Fruit fly (Drosophila melanogaster) whole organism, embryonic: ENCODE data around the gene CG6295.

ENCODE experiments used
- Asciz ChIP-seq: fragments of 200-800 bp; sonication (Bioruptor generic); optimal IDR thresholded peaks from 2 replicates; lab custom pipeline; 2017; ENCODE audit warnings: missing biosample characterization, mild to moderate bottlenecking, missing genetic modification characterization, missing genetic modification reagents
- Awh ChIP-seq: fragments of 200-800 bp; sonication (Bioruptor generic); IDR thresholded peaks from 2 replicates; pipeline ENCODE4, ENCODE4 v1.3.6; 2022; ENCODE audit warnings: missing biosample characterization, missing genetic modification characterization
- CG10979 ChIP-seq: fragments of 200-800 bp; sonication (Bioruptor generic); optimal IDR thresholded peaks from 2 replicates; lab custom pipeline; 2018; ENCODE audit warnings: missing biosample characterization, mild to moderate bottlenecking, missing genetic modification characterization, moderate library complexity
- CG11398 ChIP-seq: fragments of 200-800 bp; sonication (Bioruptor generic); optimal IDR thresholded peaks from 2 replicates; lab custom pipeline; 2016; ENCODE audit warnings: missing biosample characterization, missing genetic modification characterization
- CG12219 ChIP-seq: fragments of 200-800 bp; sonication (Bioruptor generic); optimal IDR thresholded peaks from 3 replicates; lab custom pipeline; 2018; ENCODE audit warnings: missing biosample characterization, mild to moderate bottlenecking, missing genetic modification characterization
- CG12744 ChIP-seq: fragments of 200-800 bp; sonication (Bioruptor generic); optimal IDR thresholded peaks from 2 replicates; lab custom pipeline; 2016; ENCODE audit warnings: missing biosample characterization, missing genetic modification characterization
- CG14965 ChIP-seq: fragments of 200-800 bp; sonication (Bioruptor generic); optimal IDR thresholded peaks from 2 replicates; lab custom pipeline; 2016; ENCODE audit warnings: missing biosample characterization, missing genetic modification characterization, borderline replicate concordance
- CG1602 ChIP-seq: fragments of 200-800 bp; sonication (Bioruptor generic); optimal IDR thresholded peaks from 3 replicates; lab custom pipeline; 2016; ENCODE audit warnings: missing biosample characterization, missing genetic modification characterization
- CG18262 ChIP-seq: fragments of 200-800 bp; optimal IDR thresholded peaks from 3 replicates; lab custom pipeline; 2019; ENCODE audit warnings: missing biosample characterization, mild to moderate bottlenecking, missing genetic modification characterization, moderate library complexity
- CG31441 ChIP-seq: fragments of 200-800 bp; sonication (Bioruptor generic); IDR thresholded peaks from 2 replicates; pipeline ENCODE4 v1.3.6; 2022; ENCODE audit warnings: missing biosample characterization, missing genetic modification characterization
- CG32532 ChIP-seq: fragments of 200-800 bp; sonication (Bioruptor generic); IDR thresholded peaks from 2 replicates; pipeline ENCODE4 v1.3.6; 2022; ENCODE audit warnings: missing biosample characterization, missing genetic modification characterization
- CG4424 ChIP-seq: fragments of 200-800 bp; sonication (Bioruptor generic); optimal IDR thresholded peaks from 3 replicates; lab custom pipeline; 2016; ENCODE audit warnings: missing biosample characterization, missing genetic modification characterization
- CG4730 ChIP-seq: fragments of 200-800 bp; sonication (Bioruptor generic); IDR thresholded peaks from 2 replicates; pipeline ENCODE4 v1.3.6; 2022; ENCODE audit warnings: missing biosample characterization, missing genetic modification characterization
- CG6683 ChIP-seq: fragments of 200-800 bp; sonication (Bioruptor generic); optimal IDR thresholded peaks from 2 replicates; lab custom pipeline; 2017; ENCODE audit warnings: missing biosample characterization, mild to moderate bottlenecking, missing genetic modification characterization, missing genetic modification reagents
- CG6791 ChIP-seq: fragments of 200-800 bp; sonication (Bioruptor generic); IDR thresholded peaks from 3 replicates; pipeline ENCODE4 v1.3.6; 2022; ENCODE audit warnings: missing biosample characterization, missing genetic modification characterization; ENCODE audit not compliant: partially characterized antibody
- CG7745 ChIP-seq: fragments of 200-800 bp; sonication (Bioruptor generic); optimal IDR thresholded peaks from 2 replicates; lab custom pipeline; 2018; ENCODE audit warnings: missing biosample characterization, mild to moderate bottlenecking, missing genetic modification characterization, moderate library complexity
- CTCF ChIP-seq: fragments of 200-800 bp; sonication (Bioruptor generic); optimal IDR thresholded peaks from 2 replicates; lab custom pipeline; 2017; ENCODE audit warnings: missing biosample characterization, mild to moderate bottlenecking, missing genetic modification characterization, moderate library complexity
- CkIIα-i1 ChIP-seq: fragments of 200-800 bp; sonication (Bioruptor generic); IDR thresholded peaks from 2 replicates; pipeline ENCODE4 v1.3.6; 2022; ENCODE audit warnings: missing biosample characterization, missing genetic modification characterization
- CrebB ChIP-seq: fragments of 200-800 bp; sonication (Bioruptor generic); optimal IDR thresholded peaks from 3 replicates; lab custom pipeline; 2018; ENCODE audit warnings: missing biosample characterization, mild to moderate bottlenecking, missing genetic modification characterization
- Fer3 ChIP-seq: fragments of 200-800 bp; sonication (Bioruptor generic); optimal IDR thresholded peaks from 2 replicates; lab custom pipeline; 2018; ENCODE audit warnings: missing biosample characterization, mild to moderate bottlenecking, missing genetic modification characterization, moderate library complexity
- H2.0 ChIP-seq: fragments of 200-800 bp; sonication (Bioruptor generic); IDR thresholded peaks from 2 replicates; pipeline ENCODE4 v1.3.6; 2022; ENCODE audit warnings: missing biosample characterization, missing genetic modification characterization
- HLH3B ChIP-seq: fragments of 200-800 bp; sonication (Bioruptor generic); IDR thresholded peaks from 2 replicates; pipeline ENCODE4 v1.3.6; 2022; ENCODE audit warnings: missing biosample characterization, missing genetic modification characterization
- HLH54F ChIP-seq: fragments of 200-800 bp; sonication (Bioruptor generic); optimal IDR thresholded peaks from 3 replicates; lab custom pipeline; 2016; ENCODE audit warnings: missing biosample characterization, missing genetic modification characterization
- HmgD ChIP-seq: fragments of 200-800 bp; sonication (Bioruptor generic); optimal IDR thresholded peaks from 3 replicates; lab custom pipeline; 2016; ENCODE audit warnings: missing biosample characterization, missing genetic modification characterization
- Hmr ChIP-seq: fragments of 200-800 bp; sonication (Bioruptor generic); optimal IDR thresholded peaks from 3 replicates; lab custom pipeline; 2017; ENCODE audit warnings: mild to moderate bottlenecking, missing biosample characterization, missing genetic modification reagents, missing genetic modification characterization
- Mad ChIP-seq: fragments of 200-800 bp; sonication (Bioruptor generic); optimal IDR thresholded peaks from 2 replicates; lab custom pipeline; 2016; ENCODE audit warnings: missing biosample characterization, missing genetic modification characterization
- NfI ChIP-seq: fragments of 200-800 bp; sonication (Bioruptor generic); optimal IDR thresholded peaks from 3 replicates; lab custom pipeline; 2018; ENCODE audit warnings: missing biosample characterization, mild to moderate bottlenecking, missing genetic modification characterization, moderate library complexity
- Side ChIP-seq: fragments of 200-800 bp; sonication (Bioruptor generic); optimal IDR thresholded peaks from 2 replicates; lab custom pipeline; 2016; ENCODE audit warnings: missing biosample characterization, missing genetic modification characterization
- aop ChIP-seq: fragments of 200-800 bp; sonication (Bioruptor generic); IDR thresholded peaks from 2 replicates; pipeline ENCODE4 v1.3.6; 2022; ENCODE audit warnings: missing biosample characterization, missing genetic modification characterization
- ash1 ChIP-seq: fragments of 200-800 bp; sonication (Bioruptor generic); optimal IDR thresholded peaks from 2 replicates; lab custom pipeline; 2018; ENCODE audit warnings: missing biosample characterization, mild to moderate bottlenecking, missing genetic modification characterization
- bcd ChIP-seq: fragments of 200-800 bp; sonication (Bioruptor generic); optimal IDR thresholded peaks from 2 replicates; lab custom pipeline; 2017; ENCODE audit warnings: missing biosample characterization, mild to moderate bottlenecking, missing genetic modification characterization
- br ChIP-seq: fragments of >200 bp; optimal IDR thresholded peaks from 2 replicates; lab custom pipeline; 2017
- croc ChIP-seq: fragments of 200-800 bp; sonication (Bioruptor generic); conservative IDR thresholded peaks from 3 replicates; pipeline ENCODE4 v1.3.6; 2022; ENCODE audit warnings: missing biosample characterization, missing genetic modification characterization
- dan ChIP-seq: fragments of 200-800 bp; sonication (Bioruptor generic); IDR thresholded peaks from 2 replicates; pipeline ENCODE4 v1.3.6; 2022; ENCODE audit warnings: missing biosample characterization, missing genetic modification characterization
- dimm ChIP-seq: fragments of 200-800 bp; sonication (Bioruptor generic); IDR thresholded peaks from 2 replicates; pipeline ENCODE4 v1.3.6; 2022; ENCODE audit warnings: missing biosample characterization, missing genetic modification characterization
- eve ChIP-seq, 2 experiments: fragments of >200 bp; optimal IDR thresholded peaks; 2 replicates each; lab custom pipeline; 2017; ENCODE audit warnings: missing biosample characterization in 2 of 2, missing genetic modification characterization in 2 of 2
- fu2 ChIP-seq: fragments of 200-800 bp; sonication (Bioruptor generic); optimal IDR thresholded peaks from 2 replicates; lab custom pipeline; 2016; ENCODE audit warnings: missing biosample characterization, missing genetic modification characterization
- gfzf ChIP-seq: fragments of 200-800 bp; sonication (Bioruptor generic); optimal IDR thresholded peaks from 2 replicates; lab custom pipeline; 2016; ENCODE audit warnings: missing biosample characterization, mild to moderate bottlenecking, missing genetic modification characterization, moderate library complexity
- gsb ChIP-seq: fragments of 200-800 bp; sonication (Bioruptor generic); IDR thresholded peaks from 2 replicates; pipeline ENCODE4 v1.3.6; 2022; ENCODE audit warnings: missing biosample characterization, missing genetic modification characterization
- hb ChIP-seq: fragments of 200-800 bp; sonication (Bioruptor generic); IDR thresholded peaks from 3 replicates; pipeline ENCODE4 v1.3.6; 2022; ENCODE audit warnings: missing biosample characterization, missing genetic modification characterization; ENCODE audit not compliant: partially characterized antibody
- kni ChIP-seq: fragments of 200-800 bp; sonication (Bioruptor generic); optimal IDR thresholded peaks from 3 replicates; lab custom pipeline; 2017; ENCODE audit warnings: mild to moderate bottlenecking, missing biosample characterization, missing genetic modification reagents, missing genetic modification characterization
- mam ChIP-seq: fragments of 200-800 bp; sonication (Bioruptor generic); optimal IDR thresholded peaks from 3 replicates; lab custom pipeline; 2016; ENCODE audit warnings: missing biosample characterization, missing genetic modification characterization
- otp ChIP-seq: fragments of 200-800 bp; sonication (Bioruptor generic); IDR thresholded peaks from 3 replicates; pipeline ENCODE4, ENCODE4 v1.3.6; 2022; ENCODE audit warnings: missing biosample characterization, missing genetic modification characterization
- pfk ChIP-seq: fragments of 200-800 bp; sonication (Bioruptor generic); optimal IDR thresholded peaks from 2 replicates; lab custom pipeline; 2018; ENCODE audit warnings: missing biosample characterization, mild to moderate bottlenecking, missing genetic modification characterization, moderate library complexity
- pnt ChIP-seq: fragments of 200-800 bp; sonication (Bioruptor generic); optimal IDR thresholded peaks from 3 replicates; lab custom pipeline; 2016; ENCODE audit warnings: missing biosample characterization, missing genetic modification characterization
- pzg ChIP-seq: fragments of 200-800 bp; sonication (Bioruptor generic); optimal IDR thresholded peaks from 3 replicates; lab custom pipeline; 2018; ENCODE audit warnings: missing biosample characterization, mild to moderate bottlenecking, missing genetic modification characterization, moderate library complexity
- rib ChIP-seq: fragments of 200-800 bp; sonication (Bioruptor generic); IDR thresholded peaks from 2 replicates; pipeline ENCODE4 v1.3.6; 2022; ENCODE audit warnings: missing biosample characterization, missing genetic modification characterization
- row ChIP-seq: fragments of 200-800 bp; sonication (Bioruptor generic); IDR thresholded peaks from 3 replicates; pipeline ENCODE4 v1.3.6; 2022; ENCODE audit warnings: missing biosample characterization, missing genetic modification characterization
- sim ChIP-seq: fragments of 200-800 bp; sonication (Bioruptor generic); IDR thresholded peaks from 2 replicates; pipeline ENCODE4 v1.3.6; 2022; ENCODE audit warnings: missing biosample characterization, missing genetic modification characterization
- sna ChIP-seq: fragments of 200-800 bp; sonication (Bioruptor generic); IDR thresholded peaks from 2 replicates; pipeline ENCODE4 v1.3.6; 2022; ENCODE audit warnings: missing biosample characterization, missing genetic modification characterization; ENCODE audit not compliant: partially characterized antibody
- stwl ChIP-seq: fragments of 200-800 bp; sonication (Bioruptor generic); optimal IDR thresholded peaks from 3 replicates; lab custom pipeline; 2018; ENCODE audit warnings: missing biosample characterization, mild to moderate bottlenecking, missing genetic modification characterization, moderate library complexity
- vnd ChIP-seq: fragments of 200-800 bp; sonication (Bioruptor generic); IDR thresholded peaks from 3 replicates; pipeline ENCODE4 v1.3.6; 2022; ENCODE audit warnings: missing biosample characterization, missing genetic modification characterization; ENCODE audit not compliant: partially characterized antibody
- zfh1 ChIP-seq: fragments of 200-800 bp; sonication (Bioruptor generic); IDR thresholded peaks from 3 replicates; pipeline ENCODE4 v1.3.6; 2022; ENCODE audit warnings: missing biosample characterization, missing genetic modification characterization

Gene CG6295

DNA sequence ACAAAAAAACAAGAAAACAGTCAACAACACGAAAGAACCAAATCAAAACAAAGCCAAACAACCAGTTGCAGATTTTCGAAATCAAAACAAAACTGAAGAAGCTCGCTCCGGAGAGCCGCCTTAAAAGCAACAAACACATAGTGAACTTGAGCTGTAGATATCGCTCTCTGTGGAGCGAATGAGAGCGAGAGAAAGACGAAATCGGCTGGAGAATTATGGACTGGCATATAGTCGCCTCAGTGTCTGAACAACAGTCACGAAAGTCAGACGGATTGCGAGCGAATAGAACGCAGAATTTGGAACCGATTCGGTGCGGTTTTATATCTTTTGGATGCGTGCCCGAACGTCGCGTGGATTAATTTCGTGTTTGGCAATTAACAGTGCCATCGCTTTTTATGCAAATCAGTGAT is 26.6 kb downstream of the CG6295 start (continued):
- TF ChIP-seq HLH54F (GFP tag; lab: Kevin White, UChicago) (no peak), Asciz (GFP tag; lab: Kevin White, UChicago) (no peak), Fer3 (tag; lab: Kevin White, UChicago) (no peak), CG31441 (GFP tag; lab: Robert Waterston, UW) (no peak), CG1602 (GFP tag; lab: Kevin White, UChicago) (no peak), Hmr (peak; percentile 15), vnd (GFP tag; lab: Robert Waterston, UW) (no peak), dimm (GFP tag; lab: Robert Waterston, UW) (no peak), CG10979 (tag; lab: Kevin White, UChicago) (no peak), CG6791 (GFP tag; lab: Robert Waterston, UW) (no peak), CG7745 (no peak), bcd (GFP tag; lab: Kevin White, UChicago) (no peak), CG14965 (GFP tag; lab: Kevin White, UChicago) (no peak), fu2 (GFP tag; lab: Kevin White, UChicago) (no peak), hb (GFP tag; lab: Robert Waterston, UW) (no peak), CkIIα-i1 (GFP tag; lab: Robert Waterston, UW) (no peak), aop (GFP tag; lab: Robert Waterston, UW) (no peak), CTCF (GFP tag; lab: Kevin White, UChicago) (no peak), gsb (no peak), mam (GFP tag; lab: Kevin White, UChicago) (no peak), sna (0 out of 2 replicates have a peak, but pooled peaks have one; percentile 31), CG4730 (GFP tag; lab: Robert Waterston, UW) (no peak), Mad (GFP tag; lab: Kevin White, UChicago) (no peak), br (lab: Kevin White, UChicago) (no peak), HmgD (GFP tag; lab: Kevin White, UChicago) (no peak), CG11398 (GFP tag; lab: Kevin White, UChicago) (no peak), CG12744 (no peak), pzg (no peak), ash1 (no peak), CG12219 (GFP tag; lab: Kevin White, UChicago) (no peak), sim (no peak), otp (GFP tag; lab: Robert Waterston, UW) (peak; percentile 23; the same call in 1 of the 3 replicates), eve (GFP tag; optimal IDR thresholded peaks at IDR 0.05; lab: Kevin White, UChicago) (no peak), gfzf (GFP tag; lab: Kevin White, UChicago) (no peak), stwl (tag; lab: Kevin White, UChicago) (no peak), pfk (GFP tag; lab: Kevin White, UChicago) (no peak), Side (GFP tag; lab: Kevin White, UChicago) (no peak), kni (GFP tag; lab: Kevin White, UChicago) (no peak), zfh1 (GFP tag; lab: Robert Waterston, UW) (no peak), HLH3B (GFP tag; lab: Robert Waterston, UW) (no peak), pnt (no peak), croc (GFP tag; lab: Robert Waterston, UW) (no peak), row (GFP tag; lab: Robert Waterston, UW) (peak; percentile 26; the same call in 1 of the 3 replicates), CG32532 (GFP tag; lab: Robert Waterston, UW) (peak; percentile 26; the same call in 1 of the 2 replicates), Awh (GFP tag; lab: Robert Waterston, UW) (peak; percentile 58; the same call in 1 of the 2 replicates), CG6683 (GFP tag; lab: Kevin White, UChicago) (no peak), dan (GFP tag; lab: Robert Waterston, UW) (no peak), CG18262 (tag; lab: Kevin White, UChicago) (no peak), NfI (GFP tag; lab: Kevin White, UChicago) (no peak), CrebB (tag; lab: Kevin White, UChicago) (no peak), CG4424 (GFP tag; lab: Kevin White, UChicago) (no peak), H2.0 (GFP tag; lab: Robert Waterston, UW) (no peak), rib (GFP tag; lab: Robert Waterston, UW) (no peak; the same call in 1 of the 2 replicates)
